Worm (Caenorhabditis elegans): ENCODE data around the gene irld-50.

ce11 chrII:2946438-2946837, 2.6 kb upstream of the irld-50 start, which contains the start of gene srw-79:
- no peak for TF ChIP-seq ztf-4 (tag; optimal IDR thresholded peaks at IDR 0.05)
- no peak for TF ChIP-seq zag-1 (tag; optimal IDR thresholded peaks at IDR 0.05)
- no peak for TF ChIP-seq nhr-237 (tag; optimal IDR thresholded peaks at IDR 0.05)
- TF ChIP-seq lsy-2 (tag; optimal IDR thresholded peaks at IDR 0.05): no peak
- no peak for TF ChIP-seq mab-5 (tag; optimal IDR thresholded peaks at IDR 0.05)
- no peak for TF ChIP-seq nhr-11 (tag; optimal IDR thresholded peaks at IDR 0.05)
- TF ChIP-seq ceh-82 (tag; optimal IDR thresholded peaks at IDR 0.05): no peak
- TF ChIP-seq ama-1 (optimal IDR thresholded peaks at IDR 0.05): no peak
- TF ChIP-seq crh-2 (tag; optimal IDR thresholded peaks at IDR 0.05): no peak
- no peak for TF ChIP-seq fos-1 (tag; optimal IDR thresholded peaks at IDR 0.05)
- TF ChIP-seq gmeb-1 (tag; optimal IDR thresholded peaks at IDR 0.05): no peak
- no peak for TF ChIP-seq aly-2 (tag; optimal IDR thresholded peaks at IDR 0.05)
- no peak for TF ChIP-seq elt-1 (tag; optimal IDR thresholded peaks at IDR 0.05)

Data from whole organism, L2 larva.